Worm (Caenorhabditis elegans) whole organism, late embryonic: ENCODE data around the gene clec-6.

Experiments
- ama-1 ChIP-seq: fragments of 150-350 bp; optimal IDR thresholded peaks from 2 replicates; lab custom pipeline; 2014
- ceh-30 ChIP-seq: fragments of 150-350 bp; optimal IDR thresholded peaks from 2 replicates; lab custom pipeline; 2014; ENCODE audit warnings: missing biosample characterization, missing genetic modification characterization
- ceh-34 ChIP-seq: sonication (generic microtip); optimal IDR thresholded peaks from 2 replicates; lab custom pipeline; 2016; ENCODE audit warnings: mild to moderate bottlenecking, missing genetic modification characterization, missing compliant biosample characterization
- hlh-6 ChIP-seq: sonication (generic microtip); optimal IDR thresholded peaks from 2 replicates; lab custom pipeline; 2016; ENCODE audit warnings: missing genotype, missing genetic modification characterization, missing compliant biosample characterization
- lim-6 ChIP-seq: sonication (generic microtip); optimal IDR thresholded peaks from 2 replicates; lab custom pipeline; 2016; ENCODE audit warnings: missing genetic modification characterization, missing compliant biosample characterization
- nfya-1 ChIP-seq: sonication (generic microtip); optimal IDR thresholded peaks from 2 replicates; lab custom pipeline; 2017; ENCODE audit warnings: missing genetic modification characterization, mild to moderate bottlenecking, missing compliant biosample characterization, antibody characterized with exemption, moderate library complexity
- nhr-11 ChIP-seq: fragments of 150-350 bp; optimal IDR thresholded peaks from 2 replicates; lab custom pipeline; 2014; ENCODE audit warnings: missing biosample characterization, missing genetic modification characterization
- pag-3 ChIP-seq: sonication (generic microtip); optimal IDR thresholded peaks from 2 replicates; lab custom pipeline; 2016; ENCODE audit warnings: missing compliant biosample characterization, missing genetic modification characterization, borderline replicate concordance
- sox-4 ChIP-seq: sonication (generic microtip); optimal IDR thresholded peaks from 2 replicates; lab custom pipeline; 2017; ENCODE audit warnings: mild to moderate bottlenecking, missing genetic modification characterization, inconsistent platforms, missing compliant biosample characterization
- tbx-2 ChIP-seq: sonication (generic microtip); optimal IDR thresholded peaks from 2 replicates; lab custom pipeline; 2016; ENCODE audit warnings: missing genetic modification characterization, missing compliant biosample characterization
- unc-86 ChIP-seq: sonication (generic microtip); optimal IDR thresholded peaks from 2 replicates; lab custom pipeline; 2016; ENCODE audit warnings: missing genetic modification characterization, missing compliant biosample characterization

DNA sequence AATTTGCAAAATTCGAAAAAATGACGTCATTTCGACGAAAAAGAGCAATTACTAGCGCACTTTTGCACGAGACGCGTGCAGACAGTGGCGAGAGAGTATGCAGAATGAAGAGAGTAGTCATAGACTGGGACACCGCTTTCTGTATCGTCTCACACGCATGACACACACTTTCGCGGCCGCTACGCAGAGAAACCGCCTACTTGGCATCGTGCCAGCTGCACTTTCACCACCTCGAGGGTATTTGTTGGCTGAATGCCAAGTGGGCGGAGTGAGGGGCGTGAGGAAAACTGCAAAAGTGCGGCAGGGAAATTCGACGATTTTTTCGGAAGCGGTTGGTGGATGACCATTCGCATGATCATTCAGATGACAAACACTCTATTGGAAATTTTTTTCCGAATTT lies 12.5 kb upstream of the clec-6 start:
- TF ChIP-seq ama-1 (lab: Kevin White, UChicago) (no peak), sox-4 (tag; lab: Kevin White, UChicago) (no peak), unc-86 (tag; lab: Kevin White, UChicago) (peak; percentile 54), lim-6 (peak; percentile 79), ceh-34 (peak; percentile 95), nfya-1 (tag; lab: Kevin White, UChicago) (peak; percentile 97), hlh-6 (peak; percentile 37), ceh-30 (tag; lab: Kevin White, UChicago) (peak; percentile 5), tbx-2 (peak; percentile 98), nhr-11 (tag; lab: Kevin White, UChicago) (no peak), pag-3 (tag; lab: Kevin White, UChicago) (no peak)
